Worm (Caenorhabditis elegans) whole organism, mixed stage, embryonic: ENCODE data around the gene srg-60.
A peak's percentile ranks its signal among the peaks of the same experiment; 100 is the strongest.

Source experiments
- M03D4.4 ChIP-seq: sonication (generic microtip); optimal IDR thresholded peaks from 2 replicates; lab custom pipeline; 2017; ENCODE audit warnings: mild to moderate bottlenecking, missing genetic modification characterization, missing compliant biosample characterization
- bed-3 ChIP-seq: fragments of 200-800 bp; sonication (Bioruptor generic); optimal IDR thresholded peaks from 3 replicates; lab custom pipeline; 2018; ENCODE audit warnings: mild to moderate bottlenecking, missing genetic modification characterization, moderate library complexity, missing compliant biosample characterization
- blmp-1 ChIP-seq: fragments of 150-350 bp; optimal IDR thresholded peaks from 2 replicates; lab custom pipeline; 2014; ENCODE audit warnings: missing biosample characterization, missing genetic modification characterization
- ceh-39 ChIP-seq: fragments of 150-350 bp; optimal IDR thresholded peaks from 2 replicates; lab custom pipeline; 2014; ENCODE audit warnings: missing biosample characterization, missing genetic modification characterization
- ceh-43 ChIP-seq: fragments of 200-800 bp; sonication (Bioruptor generic); optimal IDR thresholded peaks from 2 replicates; lab custom pipeline; 2018; ENCODE audit warnings: mild to moderate bottlenecking, missing genetic modification characterization, moderate library complexity, missing compliant biosample characterization
- ceh-83 ChIP-seq: fragments of 200-800 bp; sonication (Bioruptor generic); optimal IDR thresholded peaks from 2 replicates; lab custom pipeline; 2018; ENCODE audit warnings: mild to moderate bottlenecking, missing genetic modification characterization, missing compliant biosample characterization
- ces-1 ChIP-seq: fragments of 150-350 bp; optimal IDR thresholded peaks from 2 replicates; lab custom pipeline; 2014; ENCODE audit warnings: missing biosample characterization, missing genetic modification reagents, missing genetic modification characterization
- cnd-1 ChIP-seq: fragments of 200-800 bp; sonication (Bioruptor generic); optimal IDR thresholded peaks from 2 replicates; lab custom pipeline; 2018; ENCODE audit warnings: mild to moderate bottlenecking, missing genetic modification characterization, missing compliant biosample characterization
- drap-1 ChIP-seq: fragments of 200-800 bp; sonication (Bioruptor generic); optimal IDR thresholded peaks from 3 replicates; lab custom pipeline; 2018; ENCODE audit warnings: mild to moderate bottlenecking, missing genetic modification characterization, missing compliant biosample characterization
- elt-1 ChIP-seq: sonication (generic microtip); optimal IDR thresholded peaks from 2 replicates; lab custom pipeline; 2017; ENCODE audit warnings: missing genetic modification characterization, mild to moderate bottlenecking, missing compliant biosample characterization, antibody characterized with exemption, moderate library complexity, borderline replicate concordance; ENCODE audit not compliant: insufficient read depth
- elt-3 ChIP-seq: fragments of 150-350 bp; optimal IDR thresholded peaks from 2 replicates; lab custom pipeline; 2014; ENCODE audit warnings: missing biosample characterization, missing genetic modification characterization
- flh-1 ChIP-seq: fragments of 200-800 bp; sonication (Bioruptor generic); optimal IDR thresholded peaks from 2 replicates; lab custom pipeline; 2018; ENCODE audit warnings: mild to moderate bottlenecking, missing genetic modification characterization, moderate library complexity, missing compliant biosample characterization
- ham-2 ChIP-seq: fragments of 200-800 bp; sonication (Bioruptor generic); optimal IDR thresholded peaks from 2 replicates; lab custom pipeline; 2018; ENCODE audit warnings: mild to moderate bottlenecking, missing genetic modification characterization, missing compliant biosample characterization
- hlh-1 ChIP-seq: fragments of 150-350 bp; optimal IDR thresholded peaks from 2 replicates; lab custom pipeline; 2014; ENCODE audit warnings: missing biosample characterization, missing genetic modification reagents, missing genetic modification characterization
- lin-13 ChIP-seq: fragments of 150-350 bp; optimal IDR thresholded peaks from 2 replicates; lab custom pipeline; 2014; ENCODE audit warnings: missing biosample characterization, missing genetic modification characterization
- lin-32 ChIP-seq: fragments of 200-800 bp; sonication (Bioruptor generic); optimal IDR thresholded peaks from 2 replicates; lab custom pipeline; 2018; ENCODE audit warnings: mild to moderate bottlenecking, missing genetic modification characterization, missing compliant biosample characterization
- lsy-2 ChIP-seq: fragments of 150-350 bp; optimal IDR thresholded peaks from 2 replicates; lab custom pipeline; 2014; ENCODE audit warnings: missing biosample characterization, missing genetic modification characterization
- mab-5 ChIP-seq: fragments of 150-350 bp; optimal IDR thresholded peaks from 2 replicates; lab custom pipeline; 2014; ENCODE audit warnings: missing biosample characterization, missing genetic modification characterization
- mep-1 ChIP-seq: fragments of 150-350 bp; optimal IDR thresholded peaks from 2 replicates; lab custom pipeline; 2017; ENCODE audit warnings: missing biosample characterization, missing genetic modification reagents, missing genetic modification characterization, inconsistent platforms
- mls-2 ChIP-seq: sonication (generic microtip); optimal IDR thresholded peaks from 2 replicates; lab custom pipeline; 2016; ENCODE audit warnings: mild to moderate bottlenecking, missing genetic modification characterization, moderate library complexity, missing compliant biosample characterization
- nhr-12 ChIP-seq: fragments of 150-350 bp; optimal IDR thresholded peaks from 2 replicates; lab custom pipeline; 2014; ENCODE audit warnings: missing biosample characterization, missing genetic modification characterization
- nhr-2 ChIP-seq: fragments of 150-350 bp; optimal IDR thresholded peaks from 2 replicates; lab custom pipeline; 2014; ENCODE audit warnings: missing biosample characterization, missing genetic modification characterization
- nhr-237 ChIP-seq: fragments of 150-350 bp; optimal IDR thresholded peaks from 2 replicates; lab custom pipeline; 2014; ENCODE audit warnings: missing biosample characterization, missing genetic modification characterization
- nhr-28 ChIP-seq: fragments of 150-350 bp; optimal IDR thresholded peaks from 2 replicates; lab custom pipeline; 2014; ENCODE audit warnings: missing biosample characterization, missing genetic modification characterization
- nhr-76 ChIP-seq: sonication (generic microtip); optimal IDR thresholded peaks from 2 replicates; lab custom pipeline; 2017; ENCODE audit warnings: missing biosample characterization, missing genetic modification characterization
- pha-4 ChIP-seq: fragments of 150-350 bp; optimal IDR thresholded peaks from 2 replicates; lab custom pipeline; 2018; ENCODE audit warnings: missing biosample characterization, missing genetic modification reagents, missing genetic modification characterization
- sem-2 ChIP-seq: fragments of 200-800 bp; sonication (Bioruptor generic); optimal IDR thresholded peaks from 2 replicates; lab custom pipeline; 2018; ENCODE audit warnings: mild to moderate bottlenecking, missing genetic modification characterization, missing compliant biosample characterization
- snpc-4 ChIP-seq: fragments of 150-350 bp; optimal IDR thresholded peaks from 2 replicates; lab custom pipeline; 2014; ENCODE audit warnings: missing biosample characterization, missing genetic modification characterization
- sptf-1 ChIP-seq: sonication (generic microtip); optimal IDR thresholded peaks from 2 replicates; lab custom pipeline; 2017; ENCODE audit warnings: mild to moderate bottlenecking, missing genetic modification characterization, moderate library complexity, missing compliant biosample characterization
- tbx-8 ChIP-seq: fragments of 200-800 bp; sonication (Bioruptor generic); optimal IDR thresholded peaks from 2 replicates; lab custom pipeline; 2018; ENCODE audit warnings: mild to moderate bottlenecking, missing genetic modification characterization, moderate library complexity, missing compliant biosample characterization
- unc-120 ChIP-seq: sonication (generic microtip); optimal IDR thresholded peaks from 2 replicates; lab custom pipeline; 2017; ENCODE audit warnings: missing genetic modification characterization, missing compliant biosample characterization; ENCODE audit not compliant: poor library complexity, severe bottlenecking
- unc-39 ChIP-seq: fragments of 150-350 bp; optimal IDR thresholded peaks from 2 replicates; lab custom pipeline; 2014; ENCODE audit warnings: missing biosample characterization, missing genetic modification characterization
- unc-62 ChIP-seq: fragments of 150-350 bp; optimal IDR thresholded peaks from 2 replicates; lab custom pipeline; 2014; ENCODE audit warnings: missing biosample characterization, missing genetic modification reagents, missing genetic modification characterization
- zip-8 ChIP-seq: fragments of 150-350 bp; optimal IDR thresholded peaks from 2 replicates; lab custom pipeline; 2014; ENCODE audit warnings: missing biosample characterization, missing genetic modification characterization
- ztf-11 ChIP-seq: fragments of 150-350 bp; optimal IDR thresholded peaks from 2 replicates; lab custom pipeline; 2014; ENCODE audit warnings: missing biosample characterization, missing genetic modification characterization

Gene srg-60

DNA sequence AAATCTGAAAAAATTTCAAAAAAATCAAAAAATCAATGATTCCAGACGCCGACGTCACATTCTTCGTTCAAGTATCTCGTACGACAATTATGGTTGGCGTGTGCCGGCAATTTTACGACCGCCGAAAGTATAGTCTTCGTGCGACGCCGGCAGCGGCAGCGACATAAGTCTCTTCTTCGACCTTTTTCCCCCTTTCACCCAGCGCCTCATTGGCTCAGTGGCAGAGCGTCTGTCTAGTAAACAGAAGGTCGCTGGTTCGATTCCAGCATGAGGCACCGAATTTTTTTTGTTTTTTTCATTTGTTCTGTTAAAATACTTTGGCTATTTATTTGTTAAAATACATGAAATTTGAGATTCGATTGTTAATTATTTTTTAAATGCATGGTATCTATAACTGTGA is 48.6 kb downstream of the srg-60 start:
- TF ChIP-seq snpc-4 (tag; lab: Kevin White, UChicago) (no peak), elt-3 (tag; lab: Kevin White, UChicago) (no peak), flh-1 (GFP tag; lab: Kevin White, UChicago) (peak; percentile 14), ztf-11 (no peak), mep-1 (tag; lab: Kevin White, UChicago) (no peak), zip-8 (tag; lab: Kevin White, UChicago) (no peak), blmp-1 (tag; lab: Kevin White, UChicago) (no peak), cnd-1 (peak; percentile 59), pha-4 (no peak), bed-3 (GFP tag; lab: Kevin White, UChicago) (peak; percentile 61), nhr-237 (tag; lab: Kevin White, UChicago) (no peak), nhr-28 (tag; lab: Kevin White, UChicago) (no peak), tbx-8 (no peak), nhr-76 (tag; lab: Kevin White, UChicago) (no peak), lin-13 (tag; lab: Kevin White, UChicago) (no peak), unc-120 (tag; lab: Kevin White, UChicago) (peak; percentile 32), drap-1 (GFP tag; lab: Kevin White, UChicago) (peak; percentile 60), ceh-43 (peak; percentile 49), sptf-1 (tag; lab: Kevin White, UChicago) (peak; percentile 79), mls-2 (peak; percentile 81), sem-2 (GFP tag; lab: Kevin White, UChicago) (peak; percentile 59), unc-39 (tag; lab: Kevin White, UChicago) (no peak), ces-1 (GFP tag; lab: Kevin White, UChicago) (no peak), nhr-2 (tag; lab: Kevin White, UChicago) (no peak), nhr-12 (no peak), ceh-39 (tag; lab: Kevin White, UChicago) (no peak), M03D4.4 (tag; lab: Kevin White, UChicago) (peak; percentile 63), unc-62 (GFP tag; lab: Kevin White, UChicago) (no peak), lsy-2 (tag; lab: Kevin White, UChicago) (no peak), ceh-83 (GFP tag; lab: Kevin White, UChicago) (peak; percentile 90), hlh-1 (tag; lab: Kevin White, UChicago) (peak; percentile 10), lin-32 (no peak), elt-1 (tag; lab: Kevin White, UChicago) (no peak), mab-5 (no peak), ham-2 (GFP tag; lab: Kevin White, UChicago) (no peak)

- TF ChIP-seq elt-3 (tag; lab: Kevin White, UChicago), result no peak
- no peak for TF ChIP-seq cnd-1
- no peak for TF ChIP-seq M03D4.4 (tag; lab: Kevin White, UChicago)
- TF ChIP-seq hlh-1 (tag; lab: Kevin White, UChicago), result no peak
- no peak for TF ChIP-seq flh-1 (GFP tag; lab: Kevin White, UChicago)
- TF ChIP-seq nhr-28 (tag; lab: Kevin White, UChicago), result no peak
- TF ChIP-seq mls-2, result peak; percentile 40
- TF ChIP-seq ceh-83 (GFP tag; lab: Kevin White, UChicago), result no peak
- no peak for TF ChIP-seq ztf-11
- no peak for TF ChIP-seq zip-8 (tag; lab: Kevin White, UChicago)
- TF ChIP-seq drap-1 (GFP tag; lab: Kevin White, UChicago), result no peak
- no peak for TF ChIP-seq nhr-12
- TF ChIP-seq elt-1 (tag; lab: Kevin White, UChicago), result no peak
- peak; percentile 69 for TF ChIP-seq mep-1 (tag; lab: Kevin White, UChicago)
- TF ChIP-seq tbx-8, result no peak
- peak; percentile 95 for TF ChIP-seq mab-5
- TF ChIP-seq ceh-39 (tag; lab: Kevin White, UChicago), result no peak
- peak; percentile 91 for TF ChIP-seq ces-1 (GFP tag; lab: Kevin White, UChicago)
- TF ChIP-seq unc-120 (tag; lab: Kevin White, UChicago), result no peak
- peak; percentile 65 for TF ChIP-seq pha-4
- peak; percentile 14 for TF ChIP-seq ceh-43
- TF ChIP-seq unc-62 (GFP tag; lab: Kevin White, UChicago), result no peak
- TF ChIP-seq nhr-2 (tag; lab: Kevin White, UChicago), result no peak
- no peak for TF ChIP-seq lin-32
- TF ChIP-seq blmp-1 (tag; lab: Kevin White, UChicago), result no peak
- peak; percentile 54 for TF ChIP-seq sptf-1 (tag; lab: Kevin White, UChicago)
- TF ChIP-seq unc-39 (tag; lab: Kevin White, UChicago), result no peak
- no peak for TF ChIP-seq bed-3 (GFP tag; lab: Kevin White, UChicago)
- peak; percentile 73 for TF ChIP-seq nhr-237 (tag; lab: Kevin White, UChicago)
- TF ChIP-seq snpc-4 (tag; lab: Kevin White, UChicago), result no peak
- peak; percentile 60 for TF ChIP-seq lin-13 (tag; lab: Kevin White, UChicago)
- TF ChIP-seq lsy-2 (tag; lab: Kevin White, UChicago), result peak; percentile 61
- no peak for TF ChIP-seq ham-2 (GFP tag; lab: Kevin White, UChicago)
- TF ChIP-seq nhr-76 (tag; lab: Kevin White, UChicago), result no peak
- TF ChIP-seq sem-2 (GFP tag; lab: Kevin White, UChicago), result no peak
These were observed 49.9 kb downstream of the srg-60 start, which contains the start of gene W02G9.3 for ce11 chrV:2672603-2673002. Gene W02G9.3 (plus strand): TSS chrV:2672986.
